Fruit fly (Drosophila melanogaster) whole organism, embryonic: ENCODE measurements around the gene CG33702.

ENCODE experiments used
- B-H2 ChIP-seq: fragments of 200-800 bp; sonication (Bioruptor generic); optimal IDR thresholded peaks from 2 replicates; lab custom pipeline; 2018; ENCODE audit warnings: missing biosample characterization, mild to moderate bottlenecking, missing genetic modification characterization
- CG10543 ChIP-seq: fragments of 200-800 bp; sonication (Bioruptor generic); optimal IDR thresholded peaks from 3 replicates; lab custom pipeline; 2017; ENCODE audit warnings: missing biosample characterization, mild to moderate bottlenecking, missing genetic modification characterization, moderate library complexity
- CG11696 ChIP-seq: fragments of 200-800 bp; sonication (Bioruptor generic); IDR thresholded peaks from 2 replicates; pipeline ENCODE4 v1.3.6; 2022; ENCODE audit warnings: missing biosample characterization, missing genetic modification characterization
- CG11723 ChIP-seq: fragments of 200-800 bp; sonication (Bioruptor generic); optimal IDR thresholded peaks from 2 replicates; lab custom pipeline; 2017; ENCODE audit warnings: missing biosample characterization, mild to moderate bottlenecking, missing genetic modification characterization
- CG12104 ChIP-seq: fragments of 200-800 bp; sonication (Bioruptor generic); optimal IDR thresholded peaks from 3 replicates; lab custom pipeline; 2016; ENCODE audit warnings: missing biosample characterization, missing genetic modification characterization
- CG12942 ChIP-seq: fragments of 200-800 bp; sonication (Bioruptor generic); optimal IDR thresholded peaks from 3 replicates; lab custom pipeline; 2016; ENCODE audit warnings: missing biosample characterization, missing genetic modification characterization
- CG13296 ChIP-seq: fragments of 200-800 bp; sonication (Bioruptor generic); optimal IDR thresholded peaks from 3 replicates; lab custom pipeline; 2018; ENCODE audit warnings: missing biosample characterization, mild to moderate bottlenecking, missing genetic modification characterization
- CG15514 ChIP-seq: fragments of 200-800 bp; sonication (Bioruptor generic); optimal IDR thresholded peaks from 3 replicates; lab custom pipeline; 2017; ENCODE audit warnings: missing biosample characterization, missing genetic modification characterization, mild to moderate bottlenecking, moderate library complexity, missing genetic modification reagents
- CG17186 ChIP-seq: fragments of 200-800 bp; sonication (Bioruptor generic); optimal IDR thresholded peaks from 3 replicates; lab custom pipeline; 2017; ENCODE audit warnings: missing biosample characterization, missing genetic modification reagents, missing genetic modification characterization
- CG17912 ChIP-seq: fragments of 200-800 bp; sonication (Bioruptor generic); optimal IDR thresholded peaks from 2 replicates; lab custom pipeline; 2018; ENCODE audit warnings: missing biosample characterization, mild to moderate bottlenecking, missing genetic modification characterization
- CG34224 ChIP-seq: fragments of 200-800 bp; sonication (Bioruptor generic); IDR thresholded peaks from 3 replicates; pipeline ENCODE4 v1.3.6; 2022; ENCODE audit warnings: missing biosample characterization, missing genetic modification characterization; ENCODE audit not compliant: partially characterized antibody
- CG4854 ChIP-seq: fragments of 200-800 bp; sonication (Bioruptor generic); optimal IDR thresholded peaks from 2 replicates; lab custom pipeline; 2016; ENCODE audit warnings: missing biosample characterization, missing genetic modification characterization, inconsistent platforms
- CG6683 ChIP-seq: fragments of 200-800 bp; sonication (Bioruptor generic); optimal IDR thresholded peaks from 2 replicates; lab custom pipeline; 2017; ENCODE audit warnings: missing biosample characterization, mild to moderate bottlenecking, missing genetic modification characterization, missing genetic modification reagents
- CG6765 ChIP-seq: fragments of 200-800 bp; sonication (Bioruptor generic); optimal IDR thresholded peaks from 3 replicates; lab custom pipeline; 2017; ENCODE audit warnings: missing biosample characterization, mild to moderate bottlenecking, missing genetic modification characterization
- CG7357 ChIP-seq: fragments of 200-800 bp; sonication (Bioruptor generic); IDR thresholded peaks from 3 replicates; pipeline ENCODE4 v1.3.6; 2022; ENCODE audit warnings: missing biosample characterization, missing genetic modification characterization
- CG7839 ChIP-seq: fragments of 200-800 bp; sonication (Bioruptor generic); optimal IDR thresholded peaks from 3 replicates; lab custom pipeline; 2018; ENCODE audit warnings: missing biosample characterization, mild to moderate bottlenecking, missing genetic modification characterization, moderate library complexity
- CkIIα-i1 ChIP-seq: fragments of 200-800 bp; sonication (Bioruptor generic); IDR thresholded peaks from 2 replicates; pipeline ENCODE4 v1.3.6; 2022; ENCODE audit warnings: missing biosample characterization, missing genetic modification characterization
- D19B ChIP-seq: fragments of 200-800 bp; sonication (Bioruptor generic); optimal IDR thresholded peaks from 2 replicates; lab custom pipeline; 2017; ENCODE audit warnings: missing biosample characterization, mild to moderate bottlenecking, missing genetic modification characterization
- Dref ChIP-seq: fragments of 200-800 bp; sonication (Bioruptor generic); IDR thresholded peaks from 2 replicates; pipeline ENCODE4 v1.3.6; 2022; ENCODE audit warnings: missing biosample characterization, missing genetic modification characterization
- H15 ChIP-seq: fragments of 200-800 bp; sonication (Bioruptor generic); IDR thresholded peaks from 3 replicates; pipeline ENCODE4 v1.3.6; 2022; ENCODE audit warnings: missing biosample characterization, missing genetic modification characterization
- H2.0 ChIP-seq: fragments of 200-800 bp; sonication (Bioruptor generic); IDR thresholded peaks from 2 replicates; pipeline ENCODE4 v1.3.6; 2022; ENCODE audit warnings: missing biosample characterization, missing genetic modification characterization
- Lhr ChIP-seq: fragments of 200-800 bp; sonication (Bioruptor generic); optimal IDR thresholded peaks from 3 replicates; lab custom pipeline; 2017; ENCODE audit warnings: mild to moderate bottlenecking, missing biosample characterization, missing genetic modification reagents, missing genetic modification characterization
- MTF-1 ChIP-seq: fragments of 200-800 bp; sonication (Bioruptor generic); optimal IDR thresholded peaks from 2 replicates; lab custom pipeline; 2018; ENCODE audit warnings: missing biosample characterization, mild to moderate bottlenecking, missing genetic modification characterization, borderline replicate concordance
- NC2β ChIP-seq: fragments of 200-800 bp; sonication (Bioruptor generic); optimal IDR thresholded peaks from 2 replicates; lab custom pipeline; 2016; ENCODE audit warnings: missing biosample characterization, missing genetic modification characterization
- Sry-β ChIP-seq: fragments of 200-800 bp; sonication (Bioruptor generic); optimal IDR thresholded peaks from 2 replicates; lab custom pipeline; 2018; ENCODE audit warnings: missing biosample characterization, mild to moderate bottlenecking, missing genetic modification characterization, moderate library complexity
- abd-A ChIP-seq: fragments of 200-800 bp; sonication (Bioruptor generic); optimal IDR thresholded peaks from 3 replicates; lab custom pipeline; 2019; ENCODE audit warnings: missing biosample characterization, mild to moderate bottlenecking, missing genetic modification characterization, moderate library complexity
- crp ChIP-seq, 2 experiments: fragments of 200-800 bp; sonication (Bioruptor generic); optimal IDR thresholded peaks; 2 replicates in 1 of 2; 3 replicates in 1 of 2; lab custom pipeline; 2017; ENCODE audit warnings: missing biosample characterization in 2 of 2, missing genetic modification characterization in 2 of 2, mild to moderate bottlenecking in 1 of 2, moderate library complexity in 1 of 2
- en ChIP-seq: fragments of 200-800 bp; sonication (Bioruptor generic); optimal IDR thresholded peaks from 2 replicates; lab custom pipeline; 2016; ENCODE audit warnings: missing biosample characterization, missing genetic modification characterization
- ewg ChIP-seq: fragments of 200-800 bp; sonication (Bioruptor generic); optimal IDR thresholded peaks from 3 replicates; lab custom pipeline; 2017; ENCODE audit warnings: mild to moderate bottlenecking, missing biosample characterization, missing genetic modification reagents, missing genetic modification characterization
- ftz-f1 ChIP-seq: fragments of 200-800 bp; sonication (Bioruptor generic); optimal IDR thresholded peaks from 2 replicates; lab custom pipeline; 2016; ENCODE audit warnings: missing biosample characterization, missing genetic modification characterization
- grau ChIP-seq: fragments of 200-800 bp; optimal IDR thresholded peaks from 3 replicates; lab custom pipeline; 2019; ENCODE audit warnings: missing biosample characterization, mild to moderate bottlenecking, missing genetic modification characterization, moderate library complexity
- gt ChIP-seq: fragments of 200-800 bp; sonication (Bioruptor generic); IDR thresholded peaks from 2 replicates; pipeline ENCODE4 v1.3.6; 2022; ENCODE audit warnings: missing biosample characterization, missing genetic modification characterization
- ind ChIP-seq: fragments of 200-800 bp; sonication (Bioruptor generic); optimal IDR thresholded peaks from 3 replicates; lab custom pipeline; 2016; ENCODE audit warnings: missing biosample characterization, missing genetic modification characterization
- klu ChIP-seq: fragments of 200-800 bp; sonication (Bioruptor generic); IDR thresholded peaks from 2 replicates; pipeline ENCODE4 v1.3.6; 2022; ENCODE audit warnings: missing biosample characterization, missing genetic modification characterization
- mld ChIP-seq: fragments of 200-800 bp; sonication (Bioruptor generic); IDR thresholded peaks from 3 replicates; pipeline ENCODE4 v1.3.6; 2022; ENCODE audit warnings: missing biosample characterization, missing genetic modification characterization; ENCODE audit not compliant: partially characterized antibody
- nom ChIP-seq: fragments of 200-800 bp; sonication (Bioruptor generic); optimal IDR thresholded peaks from 2 replicates; lab custom pipeline; 2017; ENCODE audit warnings: missing biosample characterization, missing genetic modification characterization, mild to moderate bottlenecking, moderate library complexity, missing genetic modification reagents
- oc ChIP-seq: fragments of 200-800 bp; sonication (Bioruptor generic); optimal IDR thresholded peaks from 2 replicates; lab custom pipeline; 2018; ENCODE audit warnings: missing biosample characterization, mild to moderate bottlenecking, missing genetic modification characterization, moderate library complexity
- pros ChIP-seq: fragments of 200-800 bp; sonication (Bioruptor generic); optimal IDR thresholded peaks from 3 replicates; lab custom pipeline; 2019; ENCODE audit warnings: missing biosample characterization, mild to moderate bottlenecking, missing genetic modification characterization, moderate library complexity
- psq ChIP-seq: fragments of 200-800 bp; sonication (Bioruptor generic); optimal IDR thresholded peaks from 2 replicates; lab custom pipeline; 2017; ENCODE audit warnings: missing biosample characterization, missing genetic modification characterization
- pzg ChIP-seq: fragments of 200-800 bp; sonication (Bioruptor generic); optimal IDR thresholded peaks from 3 replicates; lab custom pipeline; 2018; ENCODE audit warnings: missing biosample characterization, mild to moderate bottlenecking, missing genetic modification characterization, moderate library complexity
- scrt ChIP-seq: fragments of 200-800 bp; sonication (Bioruptor generic); optimal IDR thresholded peaks from 2 replicates; lab custom pipeline; 2018; ENCODE audit warnings: missing biosample characterization, mild to moderate bottlenecking, missing genetic modification characterization, moderate library complexity
- sens ChIP-seq: fragments of 200-800 bp; sonication (Bioruptor generic); peaks from one replicate; lab custom pipeline; 2016; ENCODE audit warnings: missing biosample characterization, missing genetic modification characterization
- sqz ChIP-seq: fragments of 200-800 bp; sonication (Bioruptor generic); optimal IDR thresholded peaks from 3 replicates; lab custom pipeline; 2018; ENCODE audit warnings: missing biosample characterization, mild to moderate bottlenecking, missing genetic modification characterization
- stc ChIP-seq: fragments of 200-800 bp; sonication (Bioruptor generic); IDR thresholded peaks from 2 replicates; pipeline ENCODE4 v1.3.6; 2022; ENCODE audit warnings: missing biosample characterization, missing genetic modification characterization
- tin ChIP-seq: fragments of 200-800 bp; sonication (Bioruptor generic); optimal IDR thresholded peaks from 3 replicates; lab custom pipeline; 2016; ENCODE audit warnings: missing biosample characterization, missing genetic modification characterization
- trem ChIP-seq: fragments of 200-800 bp; optimal IDR thresholded peaks from 3 replicates; lab custom pipeline; 2019; ENCODE audit warnings: missing biosample characterization, mild to moderate bottlenecking, missing genetic modification characterization, moderate library complexity
- unpg ChIP-seq: fragments of 200-800 bp; sonication (Bioruptor generic); optimal IDR thresholded peaks from 3 replicates; lab custom pipeline; 2018; ENCODE audit warnings: missing biosample characterization, mild to moderate bottlenecking, missing genetic modification characterization, moderate library complexity
- zen ChIP-seq: fragments of 200-800 bp; sonication (Bioruptor generic); optimal IDR thresholded peaks from 3 replicates; lab custom pipeline; 2018; ENCODE audit warnings: missing biosample characterization, mild to moderate bottlenecking, missing genetic modification characterization, moderate library complexity

Gene CG33702

DNA sequence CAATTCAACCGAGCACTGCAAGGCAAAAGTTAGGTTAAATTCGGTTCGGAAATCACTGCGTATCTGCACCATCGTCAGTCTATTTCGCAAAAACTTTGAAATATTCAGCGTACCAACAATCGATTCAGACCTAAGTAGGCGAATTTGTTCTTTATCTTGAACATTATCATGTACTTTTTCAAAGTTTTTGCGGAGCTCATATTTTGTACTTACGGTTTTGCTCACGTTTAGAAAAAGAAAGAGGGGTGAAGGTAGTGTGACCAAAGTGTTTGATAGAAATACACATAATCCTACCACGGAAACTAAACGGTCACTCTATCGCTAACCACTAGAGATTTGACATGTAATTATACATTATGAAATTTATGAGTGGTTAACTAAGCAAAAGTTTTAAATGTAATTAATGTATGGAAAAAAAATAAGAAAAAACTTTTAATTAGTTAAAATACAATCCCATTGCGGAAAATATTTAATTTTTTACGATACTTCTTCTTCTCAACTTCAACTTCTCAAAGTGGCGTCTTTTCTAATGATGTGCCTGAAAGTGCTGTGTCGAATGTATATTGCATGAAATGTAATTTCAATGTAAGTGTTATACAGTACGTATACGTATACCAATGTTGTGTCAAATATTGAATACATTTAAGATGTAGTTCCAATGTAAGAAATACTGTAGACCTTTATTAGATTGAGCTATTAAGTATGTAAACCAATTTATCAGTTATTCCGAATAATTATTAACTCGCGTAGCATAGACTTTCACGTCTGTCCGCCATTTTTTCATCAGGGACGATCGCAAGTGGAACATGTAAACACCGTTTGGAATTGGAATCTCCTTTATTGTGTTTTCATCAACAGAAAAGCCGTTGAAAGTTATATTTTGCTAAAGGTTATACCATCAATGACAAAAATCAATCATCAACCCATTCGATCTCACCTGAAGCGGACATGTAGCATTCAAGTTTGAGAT, 1.6 kb downstream of the CG33702 start, which contains the start of gene RpS9 (continued):
- peak; percentile 61 for TF ChIP-seq pzg (GFP tag; lab: Kevin White, UChicago)
- no peak for TF ChIP-seq ind (GFP tag; lab: Kevin White, UChicago)
- TF ChIP-seq ftz-f1 (GFP tag; lab: Kevin White, UChicago): no peak
- peak; percentile 37 for TF ChIP-seq grau
- no peak for TF ChIP-seq CG12104 (GFP tag; lab: Kevin White, UChicago)
- TF ChIP-seq MTF-1 (GFP tag; lab: Kevin White, UChicago): no peak
- TF ChIP-seq trem (tag; lab: Kevin White, UChicago): peak; percentile 48
- no peak for TF ChIP-seq CG11723 (GFP tag; lab: Kevin White, UChicago)
- TF ChIP-seq CG12942 (GFP tag; lab: Kevin White, UChicago): no peak
- TF ChIP-seq CG7839 (tag; lab: Kevin White, UChicago): peak; percentile 43
- no peak for TF ChIP-seq CG6683
- TF ChIP-seq D19B (GFP tag; lab: Kevin White, UChicago): no peak
- TF ChIP-seq CG7357: no peak
- TF ChIP-seq CG13296 (GFP tag; lab: Kevin White, UChicago): peak; percentile 75
- peak; percentile 22; the same call in 1 of the 2 replicates for TF ChIP-seq stc (GFP tag; lab: Robert Waterston, UW)
- TF ChIP-seq en: no peak
- TF ChIP-seq H2.0 (GFP tag; lab: Robert Waterston, UW): no peak
- TF ChIP-seq unpg (GFP tag; lab: Kevin White, UChicago): peak; percentile 35
- TF ChIP-seq tin (GFP tag; lab: Kevin White, UChicago): no peak
- no peak for TF ChIP-seq crp (GFP tag; optimal IDR thresholded peaks at IDR 0.05; lab: Kevin White, UChicago)
- no peak for TF ChIP-seq gt
- no peak for TF ChIP-seq zen
- no peak for TF ChIP-seq H15
- TF ChIP-seq psq (GFP tag; lab: Kevin White, UChicago): no peak
- peak; percentile 7 for TF ChIP-seq oc
- peak; percentile 61 for TF ChIP-seq scrt
- TF ChIP-seq mld: no peak
- TF ChIP-seq Sry-β (GFP tag; lab: Kevin White, UChicago): no peak
- TF ChIP-seq sens: peak; percentile 87
- TF ChIP-seq Lhr (GFP tag; lab: Kevin White, UChicago): peak; percentile 63
- no peak for TF ChIP-seq CG17186 (GFP tag; lab: Kevin White, UChicago)
- TF ChIP-seq CkIIα-i1 (GFP tag; lab: Robert Waterston, UW): no peak
- no peak for TF ChIP-seq CG4854
- no peak for TF ChIP-seq CG34224 (GFP tag; lab: Robert Waterston, UW)
- TF ChIP-seq CG6765 (GFP tag; lab: Kevin White, UChicago): peak; percentile 61
- peak; percentile 67 for TF ChIP-seq nom (GFP tag; lab: Kevin White, UChicago)
- peak; percentile 38 for TF ChIP-seq abd-A (tag; lab: Kevin White, UChicago)
- no peak for TF ChIP-seq B-H2 (GFP tag; lab: Kevin White, UChicago)
- no peak for TF ChIP-seq Dref (GFP tag; lab: Robert Waterston, UW)
- TF ChIP-seq pros (GFP tag; lab: Kevin White, UChicago): no peak
- TF ChIP-seq klu (GFP tag; lab: Robert Waterston, UW): no peak
- no peak for TF ChIP-seq ewg (GFP tag; lab: Kevin White, UChicago)
- TF ChIP-seq sqz (GFP tag; lab: Kevin White, UChicago): peak; percentile 40
- TF ChIP-seq NC2β (GFP tag; lab: Kevin White, UChicago): peak; percentile 78
- TF ChIP-seq CG10543 (GFP tag; lab: Kevin White, UChicago): peak; percentile 35
- TF ChIP-seq CG17912 (GFP tag; lab: Kevin White, UChicago): peak; percentile 77
- TF ChIP-seq CG15514 (GFP tag; lab: Kevin White, UChicago): peak; percentile 41
- no peak for TF ChIP-seq CG11696 (GFP tag; lab: Robert Waterston, UW)
